Worm (Caenorhabditis elegans) whole organism, late embryonic: ENCODE results near the gene srj-10.

ENCODE experiments used
- K02D7.2 ChIP-seq: sonication (generic microtip); optimal IDR thresholded peaks from 2 replicates; lab custom pipeline; 2017; ENCODE audit warnings: mild to moderate bottlenecking, missing genetic modification characterization, missing compliant biosample characterization
- ceh-2 ChIP-seq: sonication (generic microtip); optimal IDR thresholded peaks from 2 replicates; lab custom pipeline; 2016; ENCODE audit warnings: missing genotype, missing genetic modification characterization, missing compliant biosample characterization
- ets-4 ChIP-seq: sonication (generic microtip); optimal IDR thresholded peaks from 2 replicates; lab custom pipeline; 2016; ENCODE audit warnings: missing genetic modification characterization, missing compliant biosample characterization
- nfya-1 ChIP-seq: sonication (generic microtip); optimal IDR thresholded peaks from 2 replicates; lab custom pipeline; 2017; ENCODE audit warnings: missing genetic modification characterization, mild to moderate bottlenecking, missing compliant biosample characterization, antibody characterized with exemption, moderate library complexity
- pag-3 ChIP-seq: sonication (generic microtip); optimal IDR thresholded peaks from 2 replicates; lab custom pipeline; 2016; ENCODE audit warnings: missing compliant biosample characterization, missing genetic modification characterization, borderline replicate concordance
- pqm-1 ChIP-seq: sonication (generic microtip); optimal IDR thresholded peaks from 2 replicates; lab custom pipeline; 2016; ENCODE audit warnings: missing genetic modification characterization, missing compliant biosample characterization
- unc-3 ChIP-seq, 2 experiments: fragments of 200-800 bp in 1 of 2; sonication (Bioruptor generic) in 1 of 2; sonication (generic microtip) in 1 of 2; conservative IDR thresholded peaks in 1 of 2; optimal IDR thresholded peaks in 1 of 2; 2 replicates each; pipeline versions ENCODE4 v1.3.6 to Lab custom; 2016 to 2022; ENCODE audit warnings: missing compliant biosample characterization in 2 of 2, missing genetic modification characterization in 2 of 2, missing genetic modification reagents in 1 of 2
- zip-5 ChIP-seq: sonication (generic microtip); optimal IDR thresholded peaks from 2 replicates; lab custom pipeline; 2016; ENCODE audit warnings: missing genetic modification characterization, missing compliant biosample characterization

ce11 chrV:16120922-16121321 is 47.2 kb upstream of the srj-10 start, which contains the start of gene skr-3:
- TF ChIP-seq K02D7.2 (no peak), pqm-1 (tag; lab: Kevin White, UChicago) (no peak), ceh-2 (tag; lab: Kevin White, UChicago) (no peak), ets-4 (no peak), pag-3 (no peak), unc-3 (GFP tag; conservative IDR thresholded peaks at IDR 0.05; lab: Robert Waterston, UW) (no peak), unc-3 (tag; optimal IDR thresholded peaks at IDR 0.05; lab: Kevin White, UChicago) (no peak), zip-5 (tag; lab: Kevin White, UChicago) (no peak), nfya-1 (tag; lab: Kevin White, UChicago) (no peak)
